Worm (Caenorhabditis elegans): Measurements from ENCODE around the gene F54E2.2.

DNA sequence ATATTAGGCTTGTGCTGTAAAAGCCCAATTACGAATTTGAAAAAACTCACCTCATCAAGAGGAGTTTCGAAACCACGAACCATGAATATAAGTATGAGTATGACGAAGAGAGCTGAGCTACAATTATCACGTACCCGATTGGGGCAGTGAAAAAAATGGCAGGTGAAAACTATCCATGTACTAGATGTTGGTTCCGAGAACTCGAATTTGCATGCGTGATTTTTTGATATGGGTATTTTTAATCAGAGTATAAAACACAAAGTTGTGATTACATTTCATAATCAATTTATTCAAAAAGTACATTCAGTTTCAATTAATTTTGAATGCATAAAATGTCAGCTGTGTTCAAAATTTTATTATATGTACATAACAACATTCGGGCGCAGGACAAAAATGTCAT lies 17.8 kb downstream of the F54E2.2 start, which contains the start of gene F54E2.9:
- TF ChIP-seq ceh-36 (tag; optimal IDR thresholded peaks at IDR 0.05) (no peak), hnd-1 (tag; optimal IDR thresholded peaks at IDR 0.05) (no peak)

Data from whole organism, early embryonic.